Fruit fly (Drosophila melanogaster) whole organism, embryonic: Measurements from ENCODE around the gene Cep290.

Experiments
- BEAF-32 ChIP-seq: fragments of 200-800 bp; sonication (Bioruptor generic); optimal IDR thresholded peaks from 3 replicates; lab custom pipeline; 2017; ENCODE audit warnings: missing biosample characterization, missing genetic modification characterization, mild to moderate bottlenecking, moderate library complexity, missing genetic modification reagents
- Blimp-1 ChIP-seq: fragments of 200-800 bp; sonication (Bioruptor generic); optimal IDR thresholded peaks from 3 replicates; lab custom pipeline; 2018; ENCODE audit warnings: missing biosample characterization, missing genetic modification characterization, mild to moderate bottlenecking, moderate library complexity, missing genetic modification reagents
- CG10267 ChIP-seq: fragments of 200-800 bp; sonication (Bioruptor generic); optimal IDR thresholded peaks from 2 replicates; lab custom pipeline; 2018; ENCODE audit warnings: missing biosample characterization, mild to moderate bottlenecking, missing genetic modification characterization, moderate library complexity
- CG11247 ChIP-seq: fragments of 200-800 bp; sonication (Bioruptor generic); IDR thresholded peaks from 2 replicates; pipeline ENCODE4 v1.3.6; 2022; ENCODE audit warnings: missing biosample characterization, missing genetic modification characterization
- CG13123 ChIP-seq: fragments of 200-800 bp; sonication (Bioruptor generic); optimal IDR thresholded peaks from 2 replicates; lab custom pipeline; 2016; ENCODE audit warnings: missing biosample characterization, missing genetic modification characterization
- CG14710 ChIP-seq: fragments of 200-800 bp; sonication (Bioruptor generic); optimal IDR thresholded peaks from 3 replicates; lab custom pipeline; 2019; ENCODE audit warnings: missing biosample characterization, mild to moderate bottlenecking, missing genetic modification characterization, moderate library complexity
- CG14965 ChIP-seq: fragments of 200-800 bp; sonication (Bioruptor generic); optimal IDR thresholded peaks from 2 replicates; lab custom pipeline; 2016; ENCODE audit warnings: missing biosample characterization, missing genetic modification characterization, borderline replicate concordance
- CG15479 ChIP-seq: fragments of 200-800 bp; sonication (Bioruptor generic); optimal IDR thresholded peaks from 3 replicates; lab custom pipeline; 2019; ENCODE audit warnings: missing biosample characterization, mild to moderate bottlenecking, missing genetic modification characterization, moderate library complexity
- CG16813 ChIP-seq: fragments of 200-800 bp; sonication (Bioruptor generic); IDR thresholded peaks from 3 replicates; pipeline ENCODE4 v1.3.6; 2022; ENCODE audit warnings: missing biosample characterization, missing genetic modification characterization; ENCODE audit not compliant: partially characterized antibody
- CG18619 ChIP-seq: fragments of 200-800 bp; sonication (Bioruptor generic); optimal IDR thresholded peaks from 3 replicates; lab custom pipeline; 2017; ENCODE audit warnings: missing biosample characterization, mild to moderate bottlenecking, missing genetic modification characterization
- CG2129 ChIP-seq: fragments of 200-800 bp; sonication (Bioruptor generic); IDR thresholded peaks from 2 replicates; pipeline ENCODE4 v1.3.6; 2022; ENCODE audit warnings: missing biosample characterization, missing genetic modification characterization; ENCODE audit not compliant: partially characterized antibody
- CG2875 ChIP-seq: fragments of 200-800 bp; sonication (Bioruptor generic); optimal IDR thresholded peaks from 2 replicates; lab custom pipeline; 2017; ENCODE audit warnings: missing biosample characterization, mild to moderate bottlenecking, missing genetic modification characterization, missing genetic modification reagents
- CG30431 ChIP-seq: fragments of 200-800 bp; sonication (Bioruptor generic); optimal IDR thresholded peaks from 2 replicates; lab custom pipeline; 2017; ENCODE audit warnings: missing biosample characterization, missing genetic modification characterization
- CG31388 ChIP-seq: fragments of 200-800 bp; sonication (Bioruptor generic); optimal IDR thresholded peaks from 2 replicates; lab custom pipeline; 2016; ENCODE audit warnings: missing biosample characterization, missing genetic modification characterization
- CG34224 ChIP-seq: fragments of 200-800 bp; sonication (Bioruptor generic); IDR thresholded peaks from 3 replicates; pipeline ENCODE4 v1.3.6; 2022; ENCODE audit warnings: missing biosample characterization, missing genetic modification characterization; ENCODE audit not compliant: partially characterized antibody
- CG3838 ChIP-seq: fragments of 200-800 bp; sonication (Bioruptor generic); optimal IDR thresholded peaks from 3 replicates; lab custom pipeline; 2016; ENCODE audit warnings: missing biosample characterization, missing genetic modification characterization
- CG4617 ChIP-seq: fragments of 200-800 bp; sonication (Bioruptor generic); optimal IDR thresholded peaks from 3 replicates; lab custom pipeline; 2016; ENCODE audit warnings: missing biosample characterization, missing genetic modification characterization, borderline replicate concordance
- CG6791 ChIP-seq: fragments of 200-800 bp; sonication (Bioruptor generic); IDR thresholded peaks from 3 replicates; pipeline ENCODE4 v1.3.6; 2022; ENCODE audit warnings: missing biosample characterization, missing genetic modification characterization; ENCODE audit not compliant: partially characterized antibody
- CG9609 ChIP-seq: fragments of 200-800 bp; sonication (Bioruptor generic); optimal IDR thresholded peaks from 3 replicates; lab custom pipeline; 2016; ENCODE audit warnings: missing biosample characterization, missing genetic modification characterization
- Deaf1 ChIP-seq: fragments of 200-800 bp; optimal IDR thresholded peaks from 3 replicates; lab custom pipeline; 2019; ENCODE audit warnings: missing biosample characterization, mild to moderate bottlenecking, missing genetic modification characterization, moderate library complexity
- Dip3 ChIP-seq: fragments of 200-800 bp; sonication (Bioruptor generic); optimal IDR thresholded peaks from 3 replicates; lab custom pipeline; 2016; ENCODE audit warnings: missing biosample characterization, missing genetic modification characterization
- Dref ChIP-seq: fragments of 200-800 bp; sonication (Bioruptor generic); IDR thresholded peaks from 2 replicates; pipeline ENCODE4 v1.3.6; 2022; ENCODE audit warnings: missing biosample characterization, missing genetic modification characterization
- E2f1 ChIP-seq: fragments of 200-800 bp; sonication (Bioruptor generic); IDR thresholded peaks from 2 replicates; pipeline ENCODE4 v1.3.6; 2022; ENCODE audit warnings: missing biosample characterization, missing genetic modification characterization
- Ets65A ChIP-seq: fragments of 200-800 bp; sonication (Bioruptor generic); peaks from one replicate; lab custom pipeline; 2016; ENCODE audit warnings: missing biosample characterization, missing genetic modification characterization
- Hand ChIP-seq: fragments of 200-800 bp; sonication (Bioruptor generic); optimal IDR thresholded peaks from 2 replicates; lab custom pipeline; 2017; ENCODE audit warnings: mild to moderate bottlenecking, missing biosample characterization, missing genetic modification reagents, missing genetic modification characterization
- MBD-R2 ChIP-seq: fragments of 200-800 bp; sonication (Bioruptor generic); IDR thresholded peaks from 2 replicates; pipeline ENCODE4 v1.3.6; 2022; ENCODE audit warnings: missing biosample characterization, missing genetic modification characterization
- Scr ChIP-seq: fragments of 200-800 bp; sonication (Bioruptor generic); IDR thresholded peaks from 2 replicates; pipeline ENCODE4 v1.3.6; 2022; ENCODE audit warnings: missing biosample characterization, missing genetic modification characterization; ENCODE audit not compliant: partially characterized antibody
- Sry-δ ChIP-seq: fragments of 200-800 bp; sonication (Bioruptor generic); optimal IDR thresholded peaks from 2 replicates; lab custom pipeline; 2016; ENCODE audit warnings: missing biosample characterization, missing genetic modification characterization
- YL-1 ChIP-seq: fragments of 200-800 bp; sonication (Bioruptor generic); optimal IDR thresholded peaks from 3 replicates; lab custom pipeline; 2017; ENCODE audit warnings: missing biosample characterization, mild to moderate bottlenecking, missing genetic modification characterization
- amos ChIP-seq: fragments of 200-800 bp; sonication (Bioruptor generic); IDR thresholded peaks from 2 replicates; pipeline ENCODE4 v1.3.6; 2022; ENCODE audit warnings: missing biosample characterization, missing genetic modification characterization; ENCODE audit not compliant: partially characterized antibody
- ato ChIP-seq: fragments of 200-800 bp; sonication (Bioruptor generic); IDR thresholded peaks from 2 replicates; pipeline ENCODE4 v1.3.6; 2022; ENCODE audit warnings: missing biosample characterization, missing genetic modification characterization; ENCODE audit not compliant: partially characterized antibody
- bigmax ChIP-seq: fragments of 200-800 bp; sonication (Bioruptor generic); optimal IDR thresholded peaks from 2 replicates; lab custom pipeline; 2018; ENCODE audit warnings: missing biosample characterization, mild to moderate bottlenecking, missing genetic modification characterization
- dati ChIP-seq: fragments of 200-800 bp; sonication (Bioruptor generic); IDR thresholded peaks from 2 replicates; pipeline ENCODE4 v1.3.6; 2022; ENCODE audit warnings: missing biosample characterization, missing genetic modification characterization
- inv ChIP-seq: fragments of 200-800 bp; sonication (Bioruptor generic); IDR thresholded peaks from 2 replicates; pipeline ENCODE4 v1.3.6; 2022; ENCODE audit warnings: missing biosample characterization, missing genetic modification characterization; ENCODE audit not compliant: partially characterized antibody
- jumu ChIP-seq: fragments of 200-800 bp; sonication (Bioruptor generic); optimal IDR thresholded peaks from 3 replicates; lab custom pipeline; 2016; ENCODE audit warnings: missing biosample characterization, missing genetic modification characterization
- knrl ChIP-seq: fragments of 200-800 bp; sonication (Bioruptor generic); IDR thresholded peaks from 3 replicates; pipeline ENCODE4 v1.3.6; 2022; ENCODE audit warnings: missing biosample characterization, missing genetic modification characterization; ENCODE audit not compliant: partially characterized antibody
- lov ChIP-seq, 2 experiments: fragments of 200-800 bp in 1 of 2; fragments of >200 bp in 1 of 2; sonication (Bioruptor generic) in 1 of 2; IDR thresholded peaks in 1 of 2; optimal IDR thresholded peaks in 1 of 2; 2 replicates in 1 of 2; 3 replicates in 1 of 2; pipeline versions ENCODE4 v1.3.6 to Lab custom; 2017 to 2022; ENCODE audit warnings: missing biosample characterization in 1 of 2, missing genetic modification characterization in 1 of 2
- mam ChIP-seq: fragments of 200-800 bp; sonication (Bioruptor generic); optimal IDR thresholded peaks from 3 replicates; lab custom pipeline; 2016; ENCODE audit warnings: missing biosample characterization, missing genetic modification characterization
- nerfin-2 ChIP-seq: fragments of 200-800 bp; sonication (Bioruptor generic); IDR thresholded peaks from 2 replicates; pipeline ENCODE4 v1.3.6; 2022; ENCODE audit warnings: missing biosample characterization, missing genetic modification characterization; ENCODE audit not compliant: partially characterized antibody
- nmo ChIP-seq: fragments of 200-800 bp; sonication (Bioruptor generic); optimal IDR thresholded peaks from 2 replicates; lab custom pipeline; 2018; ENCODE audit warnings: missing biosample characterization, mild to moderate bottlenecking, missing genetic modification characterization, moderate library complexity
- onecut ChIP-seq: fragments of 200-800 bp; sonication (Bioruptor generic); IDR thresholded peaks from 2 replicates; pipeline ENCODE4 v1.3.6; 2022; ENCODE audit warnings: missing biosample characterization, missing genetic modification characterization
- p53 ChIP-seq: fragments of 200-800 bp; sonication (Bioruptor generic); optimal IDR thresholded peaks from 2 replicates; lab custom pipeline; 2016; ENCODE audit warnings: missing biosample characterization, missing genetic modification characterization
- peb ChIP-seq: fragments of 200-800 bp; sonication (Bioruptor generic); IDR thresholded peaks from 2 replicates; pipeline ENCODE4 v1.3.6; 2022; ENCODE audit warnings: missing biosample characterization, missing genetic modification characterization
- run ChIP-seq: fragments of 200-800 bp; sonication (Bioruptor generic); optimal IDR thresholded peaks from 3 replicates; lab custom pipeline; 2018; ENCODE audit warnings: missing biosample characterization, mild to moderate bottlenecking, missing genetic modification characterization
- sob ChIP-seq: fragments of 200-800 bp; sonication (Bioruptor generic); IDR thresholded peaks from 2 replicates; pipeline ENCODE4 v1.3.6; 2022; ENCODE audit warnings: missing biosample characterization, missing genetic modification characterization
- tin ChIP-seq: fragments of 200-800 bp; sonication (Bioruptor generic); optimal IDR thresholded peaks from 3 replicates; lab custom pipeline; 2016; ENCODE audit warnings: missing biosample characterization, missing genetic modification characterization
- unc-4 ChIP-seq: fragments of 200-800 bp; sonication (Bioruptor generic); IDR thresholded peaks from 2 replicates; pipeline ENCODE4 v1.3.6; 2022; ENCODE audit warnings: missing biosample characterization, missing genetic modification characterization; ENCODE audit not compliant: partially characterized antibody
- z ChIP-seq: fragments of 200-800 bp; sonication (Bioruptor generic); IDR thresholded peaks from 3 replicates; pipeline ENCODE4 v1.3.6; 2022; ENCODE audit warnings: missing biosample characterization, missing genetic modification characterization

Cep290 gene

dm6 chr3L:835455-836034 is 8.2 kb upstream of the Cep290 start, which contains the start of gene CG42554 (continued):
- peak; percentile 59 for TF ChIP-seq CG4617
- TF ChIP-seq Deaf1 (tag; lab: Kevin White, UChicago), result no peak
- TF ChIP-seq CG11247 (GFP tag; lab: Robert Waterston, UW), result no peak
- 0 out of 2 replicates have a peak, but pooled peaks have one; percentile 22 for TF ChIP-seq ato (GFP tag; lab: Robert Waterston, UW)
- TF ChIP-seq CG31388 (GFP tag; lab: Kevin White, UChicago), result no peak
- no peak for TF ChIP-seq mam (GFP tag; lab: Kevin White, UChicago)
- no peak for TF ChIP-seq CG14965 (GFP tag; lab: Kevin White, UChicago)
- TF ChIP-seq lov (optimal IDR thresholded peaks at IDR 0.05; lab: Kevin White, UChicago), result no peak
- no peak for TF ChIP-seq lov (GFP tag; IDR thresholded peaks at IDR 0.05; lab: Robert Waterston, UW)
- no peak for TF ChIP-seq dati (GFP tag; lab: Robert Waterston, UW)
- TF ChIP-seq jumu, result no peak
- TF ChIP-seq Sry-δ (GFP tag; lab: Kevin White, UChicago), result peak; percentile 37
- peak; percentile 90 for TF ChIP-seq Blimp-1 (GFP tag; lab: Kevin White, UChicago)
- peak; percentile 62 for TF ChIP-seq Scr
- peak; percentile 64 for TF ChIP-seq BEAF-32 (GFP tag; lab: Kevin White, UChicago)
- TF ChIP-seq z (GFP tag; lab: Robert Waterston, UW), result no peak
- no peak for TF ChIP-seq Hand (GFP tag; lab: Kevin White, UChicago)
- peak; percentile 82 for TF ChIP-seq Dref (GFP tag; lab: Robert Waterston, UW)
- TF ChIP-seq E2f1 (GFP tag; lab: Robert Waterston, UW), result no peak
- peak; percentile 33; the same call in 1 of the 3 replicates for TF ChIP-seq CG6791 (GFP tag; lab: Robert Waterston, UW)
- TF ChIP-seq CG14710, result peak; percentile 44
- TF ChIP-seq CG30431 (GFP tag; lab: Kevin White, UChicago), result no peak
- TF ChIP-seq onecut (GFP tag; lab: Robert Waterston, UW), result no peak
- peak; percentile 68; the same call in 2 of the 3 replicates for TF ChIP-seq CG34224
- no peak for TF ChIP-seq sob (GFP tag; lab: Robert Waterston, UW)
- TF ChIP-seq CG9609 (GFP tag; lab: Kevin White, UChicago), result no peak
- 0 out of 2 replicates have a peak, but pooled peaks have one; percentile 15 for TF ChIP-seq inv
- no peak for TF ChIP-seq CG13123 (GFP tag; lab: Kevin White, UChicago)
- no peak for TF ChIP-seq peb (GFP tag; lab: Robert Waterston, UW)
- TF ChIP-seq CG10267 (tag; lab: Kevin White, UChicago), result peak; percentile 38
- no peak for TF ChIP-seq CG2875
- TF ChIP-seq unc-4 (GFP tag; lab: Robert Waterston, UW), result peak; percentile 68
- TF ChIP-seq nmo (GFP tag; lab: Kevin White, UChicago), result no peak
- TF ChIP-seq CG15479 (GFP tag; lab: Kevin White, UChicago), result no peak
- peak; percentile 64; the same call in 1 of the 2 replicates for TF ChIP-seq MBD-R2 (GFP tag; lab: Robert Waterston, UW)
- TF ChIP-seq bigmax (GFP tag; lab: Kevin White, UChicago), result no peak
- TF ChIP-seq run (tag; lab: Kevin White, UChicago), result no peak
- TF ChIP-seq p53, result no peak
- TF ChIP-seq Dip3 (GFP tag; lab: Kevin White, UChicago), result no peak
- no peak for TF ChIP-seq CG18619 (GFP tag; lab: Kevin White, UChicago)
- TF ChIP-seq nerfin-2, result no peak; the same call in 1 of the 2 replicates
- TF ChIP-seq YL-1 (GFP tag; lab: Kevin White, UChicago), result peak; percentile 69
- TF ChIP-seq Ets65A (GFP tag; lab: Kevin White, UChicago), result no peak
- no peak for TF ChIP-seq CG3838 (GFP tag; lab: Kevin White, UChicago)
- no peak for TF ChIP-seq tin
- TF ChIP-seq CG16813 (GFP tag; lab: Robert Waterston, UW), result peak; percentile 51; the same call in 2 of the 3 replicates
- TF ChIP-seq amos, result peak; percentile 59; the same call in 1 of the 2 replicates
- peak; percentile 30; the same call in 1 of the 2 replicates for TF ChIP-seq CG2129
- peak; percentile 41; the same call in 2 of the 3 replicates for TF ChIP-seq knrl
